Worm (Caenorhabditis elegans) whole organism, late embryonic: ENCODE data around the gene lec-11.
"Not testable (repeated sequence)": the region's sequence is repeated elsewhere in the genome, so short reads cannot be mapped to it uniquely, and the experiment has no call there.

ENCODE experiments used
- C08G9.2 ChIP-seq: sonication (generic microtip); optimal IDR thresholded peaks from 2 replicates; lab custom pipeline; 2016; ENCODE audit warnings: mild to moderate bottlenecking, missing genetic modification characterization, moderate library complexity, missing compliant biosample characterization
- F13H6.1 ChIP-seq: sonication (generic microtip); optimal IDR thresholded peaks from 2 replicates; lab custom pipeline; 2016; ENCODE audit warnings: missing genetic modification characterization, missing compliant biosample characterization
- K02D7.2 ChIP-seq: sonication (generic microtip); optimal IDR thresholded peaks from 2 replicates; lab custom pipeline; 2017; ENCODE audit warnings: mild to moderate bottlenecking, missing genetic modification characterization, missing compliant biosample characterization
- K09A11.1 ChIP-seq: sonication (generic microtip); optimal IDR thresholded peaks from 2 replicates; lab custom pipeline; 2017; ENCODE audit warnings: antibody characterized with exemption, mild to moderate bottlenecking, missing genetic modification characterization, missing compliant biosample characterization; ENCODE audit not compliant: insufficient read depth
- Y22D7AL.16 ChIP-seq: sonication (generic microtip); optimal IDR thresholded peaks from 2 replicates; lab custom pipeline; 2016; ENCODE audit warnings: missing genetic modification characterization, missing compliant biosample characterization
- ceh-14 ChIP-seq: sonication (generic microtip); optimal IDR thresholded peaks from 2 replicates; lab custom pipeline; 2016; ENCODE audit warnings: missing genotype, missing genetic modification characterization, missing compliant biosample characterization
- ceh-18 ChIP-seq: sonication (generic microtip); optimal IDR thresholded peaks from 2 replicates; lab custom pipeline; 2016; ENCODE audit warnings: missing genetic modification characterization, missing compliant biosample characterization
- ceh-22 ChIP-seq: sonication (generic microtip); optimal IDR thresholded peaks from 2 replicates; lab custom pipeline; 2017; ENCODE audit warnings: missing biosample characterization, missing genetic modification characterization
- ceh-30 ChIP-seq: fragments of 150-350 bp; optimal IDR thresholded peaks from 2 replicates; lab custom pipeline; 2014; ENCODE audit warnings: missing biosample characterization, missing genetic modification characterization
- ceh-31 ChIP-seq: sonication (generic microtip); optimal IDR thresholded peaks from 2 replicates; lab custom pipeline; 2016; ENCODE audit warnings: missing genetic modification characterization, missing compliant biosample characterization
- ceh-34 ChIP-seq: sonication (generic microtip); optimal IDR thresholded peaks from 2 replicates; lab custom pipeline; 2016; ENCODE audit warnings: mild to moderate bottlenecking, missing genetic modification characterization, missing compliant biosample characterization
- ceh-48 ChIP-seq: sonication (generic microtip); optimal IDR thresholded peaks from 2 replicates; lab custom pipeline; 2016; ENCODE audit warnings: missing genetic modification characterization, inconsistent platforms, missing compliant biosample characterization
- ceh-6 ChIP-seq: fragments of 200-800 bp; sonication (Bioruptor generic); optimal IDR thresholded peaks from 2 replicates; lab custom pipeline; 2018; ENCODE audit warnings: mild to moderate bottlenecking, missing genetic modification characterization, missing compliant biosample characterization
- dmd-4 ChIP-seq: sonication (generic microtip); optimal IDR thresholded peaks from 2 replicates; lab custom pipeline; 2016; ENCODE audit warnings: borderline replicate concordance, missing genetic modification characterization, missing compliant biosample characterization
- dve-1 ChIP-seq: sonication (generic microtip); optimal IDR thresholded peaks from 2 replicates; lab custom pipeline; 2017; ENCODE audit warnings: antibody characterized with exemption, mild to moderate bottlenecking, missing genetic modification characterization, missing compliant biosample characterization
- eyg-1 ChIP-seq: sonication (generic microtip); optimal IDR thresholded peaks from 2 replicates; lab custom pipeline; 2016; ENCODE audit warnings: missing genotype, missing genetic modification characterization, missing compliant biosample characterization
- fkh-10 ChIP-seq: fragments of 150-350 bp; optimal IDR thresholded peaks from 2 replicates; lab custom pipeline; 2014; ENCODE audit warnings: missing biosample characterization, missing genetic modification reagents, missing genetic modification characterization
- fkh-6 ChIP-seq: sonication (generic microtip); optimal IDR thresholded peaks from 2 replicates; lab custom pipeline; 2016; ENCODE audit warnings: missing genetic modification characterization, missing compliant biosample characterization
- gmeb-2 ChIP-seq: sonication (generic microtip); optimal IDR thresholded peaks from 2 replicates; lab custom pipeline; 2016; ENCODE audit warnings: missing genetic modification characterization, inconsistent platforms, missing compliant biosample characterization
- hlh-15 ChIP-seq: sonication (generic microtip); optimal IDR thresholded peaks from 2 replicates; lab custom pipeline; 2016; ENCODE audit warnings: missing genetic modification characterization, missing compliant biosample characterization
- hlh-30 ChIP-seq: sonication (generic microtip); optimal IDR thresholded peaks from 2 replicates; lab custom pipeline; 2017; ENCODE audit warnings: antibody characterized with exemption, missing genetic modification characterization, missing compliant biosample characterization; ENCODE audit not compliant: insufficient read depth
- lim-6 ChIP-seq: sonication (generic microtip); optimal IDR thresholded peaks from 2 replicates; lab custom pipeline; 2016; ENCODE audit warnings: missing genetic modification characterization, missing compliant biosample characterization
- nfya-1 ChIP-seq: sonication (generic microtip); optimal IDR thresholded peaks from 2 replicates; lab custom pipeline; 2017; ENCODE audit warnings: missing genetic modification characterization, mild to moderate bottlenecking, missing compliant biosample characterization, antibody characterized with exemption, moderate library complexity
- nhr-232 ChIP-seq: sonication (generic microtip); optimal IDR thresholded peaks from 2 replicates; lab custom pipeline; 2016; ENCODE audit warnings: missing genetic modification characterization, missing compliant biosample characterization
- npax-4 ChIP-seq: sonication (generic microtip); optimal IDR thresholded peaks from 2 replicates; lab custom pipeline; 2016; ENCODE audit warnings: missing genetic modification characterization, missing compliant biosample characterization
- pax-1 ChIP-seq: fragments of 150-350 bp; optimal IDR thresholded peaks from 2 replicates; lab custom pipeline; 2014; ENCODE audit warnings: missing biosample characterization, missing genetic modification characterization
- pha-4 ChIP-seq: fragments of 150-350 bp; optimal IDR thresholded peaks from 2 replicates; lab custom pipeline; 2018; ENCODE audit warnings: missing biosample characterization, missing genetic modification reagents, missing genetic modification characterization
- pqm-1 ChIP-seq: sonication (generic microtip); optimal IDR thresholded peaks from 2 replicates; lab custom pipeline; 2016; ENCODE audit warnings: missing genetic modification characterization, missing compliant biosample characterization
- pros-1 ChIP-seq: fragments of 150-350 bp; optimal IDR thresholded peaks from 2 replicates; lab custom pipeline; 2014; ENCODE audit warnings: missing biosample characterization, missing genetic modification reagents, missing genetic modification characterization
- rnt-1 ChIP-seq: sonication (generic microtip); optimal IDR thresholded peaks from 2 replicates; lab custom pipeline; 2016; ENCODE audit warnings: missing genetic modification characterization, missing compliant biosample characterization
- sdc-2 ChIP-seq: sonication (generic microtip); optimal IDR thresholded peaks from 2 replicates; lab custom pipeline; 2016; ENCODE audit warnings: missing genotype, missing genetic modification characterization, missing compliant biosample characterization
- sox-2 ChIP-seq: fragments of 200-800 bp; sonication (Bioruptor generic); IDR thresholded peaks from 2 replicates; pipeline ENCODE4 v1.3.6; 2022; ENCODE audit warnings: missing genetic modification reagents, missing genetic modification characterization, missing compliant biosample characterization
- tbx-2 ChIP-seq: sonication (generic microtip); optimal IDR thresholded peaks from 2 replicates; lab custom pipeline; 2016; ENCODE audit warnings: missing genetic modification characterization, missing compliant biosample characterization
- ttx-3 ChIP-seq: sonication (generic microtip); optimal IDR thresholded peaks from 2 replicates; lab custom pipeline; 2016; ENCODE audit warnings: missing genetic modification reagents, missing genetic modification characterization, missing compliant biosample characterization
- unc-3 ChIP-seq, 2 experiments: fragments of 200-800 bp in 1 of 2; sonication (Bioruptor generic) in 1 of 2; sonication (generic microtip) in 1 of 2; conservative IDR thresholded peaks in 1 of 2; optimal IDR thresholded peaks in 1 of 2; 2 replicates each; pipeline versions ENCODE4 v1.3.6 to Lab custom; 2016 to 2022; ENCODE audit warnings: missing compliant biosample characterization in 2 of 2, missing genetic modification characterization in 2 of 2, missing genetic modification reagents in 1 of 2
- unc-42 ChIP-seq: sonication (generic microtip); optimal IDR thresholded peaks from 2 replicates; lab custom pipeline; 2016; ENCODE audit warnings: missing genotype, missing genetic modification characterization, missing compliant biosample characterization
- unc-55 ChIP-seq: sonication (generic microtip); optimal IDR thresholded peaks from 2 replicates; lab custom pipeline; 2017; ENCODE audit warnings: missing biosample characterization, missing genetic modification reagents, missing genetic modification characterization
- unc-86 ChIP-seq: sonication (generic microtip); optimal IDR thresholded peaks from 2 replicates; lab custom pipeline; 2016; ENCODE audit warnings: missing genetic modification characterization, missing compliant biosample characterization

The lec-11 gene

ce11 chrIV:6594871-6595270 lies 4.9 kb upstream of the lec-11 start, which contains the start of gene nspb-3:
nspb-3 (minus strand) TSS chrIV:6594971.
- TF ChIP-seq unc-55 (GFP tag; lab: Kevin White, UChicago); ceh-30 (tag; lab: Kevin White, UChicago); hlh-30 (tag; lab: Kevin White, UChicago): not testable (repeated sequence)

- not testable (repeated sequence) for TF ChIP-seq pros-1, fkh-6, sdc-2 (tag; lab: Kevin White, UChicago)
These were observed 1.2 kb upstream of the lec-11 start, which contains the start of the genes nspb-1 and nspb-2 for ce11 chrIV:6591010-6591746. nspb-1 (minus strand) TSS chrIV:6591110. nspb-2 (plus strand) TSS chrIV:6591696.

- TF ChIP-seq gmeb-2 (tag; lab: Kevin White, UChicago) (no peak), hlh-15 (tag; lab: Kevin White, UChicago) (no peak), dmd-4 (tag; lab: Kevin White, UChicago) (no peak), ceh-6 (GFP tag; lab: Kevin White, UChicago) (no peak)
These were observed 1.8 kb downstream of the lec-11 start for ce11 chrIV:6588080-6588613.

- TF ChIP-seq sox-2 (no peak), lim-6 (tag; lab: Kevin White, UChicago) (no peak), unc-42 (tag; lab: Kevin White, UChicago) (peak; percentile 50), rnt-1 (tag; lab: Kevin White, UChicago) (peak; percentile 55), nfya-1 (tag; lab: Kevin White, UChicago) (peak; percentile 48), hlh-30 (tag; lab: Kevin White, UChicago) (peak; percentile 14), ceh-31 (tag; lab: Kevin White, UChicago) (peak; percentile 72), Y22D7AL.16 (tag; lab: Kevin White, UChicago) (no peak), dve-1 (peak; percentile 42), K09A11.1 (tag; lab: Kevin White, UChicago) (no peak), pax-1 (tag; lab: Kevin White, UChicago) (peak; percentile 71), tbx-2 (peak; percentile 33), ceh-34 (tag; lab: Kevin White, UChicago) (peak; percentile 26), fkh-10 (GFP tag; lab: Kevin White, UChicago) (no peak), unc-86 (no peak), unc-55 (GFP tag; lab: Kevin White, UChicago) (peak; percentile 27), K02D7.2 (tag; lab: Kevin White, UChicago) (no peak), ceh-18 (tag; lab: Kevin White, UChicago) (peak; percentile 39)
These were observed 4.5 kb downstream of the lec-11 start, which contains the start of the genes F38A5.2 and dnj-11 for ce11 chrIV:6585397-6585921. F38A5.2 (minus strand) TSS chrIV:6585400. dnj-11 (plus strand) TSS chrIV:6585871.

ce11 chrIV:6582604-6583003 lies 7.3 kb downstream of the lec-11 start, which contains the start of gene odr-8:
odr-8 (minus strand) TSS chrIV:6582704.
- TF ChIP-seq ttx-3 (tag; lab: Kevin White, UChicago) (no peak), F13H6.1 (tag; lab: Kevin White, UChicago) (no peak), unc-3 (GFP tag; conservative IDR thresholded peaks at IDR 0.05; lab: Robert Waterston, UW) (no peak), unc-3 (tag; optimal IDR thresholded peaks at IDR 0.05; lab: Kevin White, UChicago) (no peak), pqm-1 (tag; lab: Kevin White, UChicago) (no peak), ceh-22 (tag; lab: Kevin White, UChicago) (no peak), nhr-232 (no peak), eyg-1 (tag; lab: Kevin White, UChicago) (no peak), C08G9.2 (no peak), ceh-14 (tag; lab: Kevin White, UChicago) (no peak), npax-4 (no peak), ceh-48 (tag; lab: Kevin White, UChicago) (no peak), nfya-1 (tag; lab: Kevin White, UChicago) (no peak), sox-2 (no peak), pha-4 (tag; lab: Kevin White, UChicago) (no peak), ceh-34 (tag; lab: Kevin White, UChicago) (no peak)
